Worm (Caenorhabditis elegans): ENCODE results near the gene idpb-4.

Gene idpb-4

DNA sequence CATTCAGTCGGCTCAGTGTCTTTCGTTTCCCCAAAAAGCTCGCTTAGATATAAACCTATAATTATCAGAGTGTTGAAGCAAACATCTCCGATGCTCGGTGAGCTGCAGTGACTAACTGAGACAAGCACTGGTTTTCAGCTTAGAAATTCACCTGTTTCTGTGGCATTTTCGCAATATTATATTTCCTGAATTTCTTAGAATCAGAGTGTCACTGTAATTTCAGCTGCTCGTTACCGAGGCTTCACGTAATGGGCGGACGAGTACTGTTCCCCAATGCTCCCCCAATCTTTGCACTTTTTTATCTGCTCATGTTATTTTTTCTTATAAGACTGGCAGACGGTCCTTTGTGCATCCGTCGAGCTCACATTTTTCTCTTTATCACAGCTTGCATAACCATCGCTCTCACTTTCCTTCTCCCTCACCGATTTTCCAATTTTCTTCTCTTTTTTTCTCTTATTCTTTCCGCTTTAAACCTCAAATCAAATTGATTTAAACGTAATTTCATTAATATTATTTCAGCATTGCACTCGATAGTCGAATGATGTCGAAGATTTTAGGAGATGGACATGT lies 15.3 kb downstream of the idpb-4 start, which contains the start of gene trcs-2:
trcs-2 (plus strand) TSS at position 520 of the 570 bp plus-strand sequence.
- TF ChIP-seq ama-1 (optimal IDR thresholded peaks at IDR 0.05), result no peak
- no peak for TF ChIP-seq ceh-28 (tag; optimal IDR thresholded peaks at IDR 0.05)
- no peak for TF ChIP-seq nhr-77 (tag; optimal IDR thresholded peaks at IDR 0.05)
- no peak for TF ChIP-seq fos-1 (tag; optimal IDR thresholded peaks at IDR 0.05)
- TF ChIP-seq ceh-9 (tag; optimal IDR thresholded peaks at IDR 0.05), result no peak

DNA sequence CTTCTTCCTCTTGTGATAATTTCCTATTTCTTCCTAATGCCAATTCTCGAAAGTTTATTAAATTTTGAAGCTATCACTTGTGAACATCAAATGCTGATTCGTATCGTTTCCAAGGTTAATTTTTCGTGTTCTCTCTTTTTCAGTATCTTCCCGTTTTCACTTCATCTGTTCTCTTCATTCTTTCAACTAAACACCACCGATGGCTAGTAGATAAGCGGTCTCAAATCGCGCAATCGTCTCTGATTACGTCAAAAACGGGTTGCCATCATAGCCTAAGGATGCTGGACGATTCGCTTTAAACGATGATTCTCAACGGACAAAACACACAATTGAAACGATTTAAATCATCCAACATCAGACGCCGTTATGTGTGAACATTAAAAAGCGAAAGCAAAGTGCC lies 19.8 kb downstream of the idpb-4 start:
- TF ChIP-seq nhr-25 (tag; optimal IDR thresholded peaks at IDR 0.05) (peak; percentile 93), lin-39 (tag; optimal IDR thresholded peaks at IDR 0.05) (no peak), lin-15B (tag; optimal IDR thresholded peaks at IDR 0.05) (no peak), unc-39 (tag; optimal IDR thresholded peaks at IDR 0.05) (no peak), sea-2 (GFP tag; optimal IDR thresholded peaks at IDR 0.05) (no peak), elt-1 (tag; optimal IDR thresholded peaks at IDR 0.05) (peak; percentile 98), tbx-2 (tag; optimal IDR thresholded peaks at IDR 0.05) (no peak), ZK546.5 (tag; optimal IDR thresholded peaks at IDR 0.05) (no peak), nhr-23 (tag; optimal IDR thresholded peaks at IDR 0.05) (peak; percentile 66), nhr-12 (tag; optimal IDR thresholded peaks at IDR 0.05) (no peak), elt-2 (tag; optimal IDR thresholded peaks at IDR 0.05) (no peak), nhr-11 (tag; optimal IDR thresholded peaks at IDR 0.05) (no peak), nhr-28 (tag; optimal IDR thresholded peaks at IDR 0.05) (no peak)

ce11 chrII:8716231-8716878 lies 21.0 kb downstream of the idpb-4 start, which contains the start of the genes cyn-11 and T01B7.5:
cyn-11 (minus strand) TSS chrII:8716281.
T01B7.5 (plus strand) TSS chrII:8716828.
- no peak for TF ChIP-seq ama-1 (optimal IDR thresholded peaks at IDR 0.05)
- TF ChIP-seq pha-4 (tag; optimal IDR thresholded peaks at IDR 0.05), result peak; percentile 41
- peak; percentile 29 for TF ChIP-seq nhr-23 (tag; optimal IDR thresholded peaks at IDR 0.05)
- TF ChIP-seq snpc-4 (tag; optimal IDR thresholded peaks at IDR 0.05), result peak; percentile 16
- TF ChIP-seq nfya-1 (tag; optimal IDR thresholded peaks at IDR 0.05; ENCODE audit: insufficient read depth), result peak; percentile 39
- peak; percentile 2 for TF ChIP-seq lin-15B (tag; optimal IDR thresholded peaks at IDR 0.05)
- TF ChIP-seq elt-2 (tag; optimal IDR thresholded peaks at IDR 0.05), result peak; percentile 6
- TF ChIP-seq mml-1 (tag; optimal IDR thresholded peaks at IDR 0.05), result no peak

DNA sequence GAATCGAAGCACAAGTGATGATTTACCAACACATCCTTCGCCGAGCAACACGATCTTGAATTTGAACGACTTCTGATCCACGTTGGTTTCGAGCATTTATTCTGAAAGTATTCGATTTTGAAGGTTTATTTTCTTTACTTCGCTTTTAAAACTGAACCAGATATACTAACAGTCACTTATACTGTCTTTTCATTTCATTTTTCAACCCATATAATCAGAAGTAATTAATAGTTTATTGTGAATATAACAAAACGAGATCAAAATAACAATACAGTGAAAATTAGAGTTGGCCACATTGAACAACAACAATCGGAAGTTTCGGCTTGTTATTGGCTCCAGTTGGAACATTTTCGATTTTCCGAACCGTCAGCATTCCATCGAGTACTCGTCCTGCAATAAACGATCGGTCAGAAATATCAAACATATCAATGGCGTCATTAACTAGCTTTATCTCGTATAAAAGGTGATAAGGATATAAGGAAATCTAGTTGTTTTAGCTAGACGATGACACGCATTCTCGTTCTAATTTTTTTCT lies 22.4 kb downstream of the idpb-4 start, which contains the start of the genes rab-21 and T01B7.13:
rab-21 (minus strand) TSS at position 101 of the 535 bp plus-strand sequence.
T01B7.13 (plus strand) TSS at position 485 of the 535 bp plus-strand sequence.
- TF ChIP-seq nfya-1 (tag; optimal IDR thresholded peaks at IDR 0.05; ENCODE audit: insufficient read depth), result no peak
- no peak for TF ChIP-seq ceh-16 (tag; optimal IDR thresholded peaks at IDR 0.05)

- TF ChIP-seq aly-2 (tag; optimal IDR thresholded peaks at IDR 0.05) (no peak), nfya-1 (tag; optimal IDR thresholded peaks at IDR 0.05; ENCODE audit: insufficient read depth) (no peak), nhr-43 (tag; optimal IDR thresholded peaks at IDR 0.05; ENCODE audit: poor library complexity, severe bottlenecking) (no peak), egl-27 (tag; optimal IDR thresholded peaks at IDR 0.05) (no peak), elt-3 (tag; optimal IDR thresholded peaks at IDR 0.05) (no peak), pha-4 (tag; optimal IDR thresholded peaks at IDR 0.05) (no peak), hmg-11 (tag; optimal IDR thresholded peaks at IDR 0.05) (no peak), lin-15B (tag; optimal IDR thresholded peaks at IDR 0.05) (no peak), nhr-77 (tag; optimal IDR thresholded peaks at IDR 0.05) (no peak), pqm-1 (tag; optimal IDR thresholded peaks at IDR 0.05) (no peak), nhr-12 (tag; optimal IDR thresholded peaks at IDR 0.05) (no peak), ztf-11 (tag; optimal IDR thresholded peaks at IDR 0.05) (no peak), zag-1 (tag; optimal IDR thresholded peaks at IDR 0.05) (no peak), skn-1 (tag; optimal IDR thresholded peaks at IDR 0.05) (no peak), ztf-4 (tag; optimal IDR thresholded peaks at IDR 0.05) (no peak), lin-39 (tag; optimal IDR thresholded peaks at IDR 0.05) (no peak), fkh-2 (tag; optimal IDR thresholded peaks at IDR 0.05) (no peak), unc-39 (tag; optimal IDR thresholded peaks at IDR 0.05) (no peak), nhr-67 (tag; optimal IDR thresholded peaks at IDR 0.05) (no peak), mml-1 (tag; optimal IDR thresholded peaks at IDR 0.05) (no peak)
Measured at ce11 chrII:8710317-8710716, 27.0 kb downstream of the idpb-4 start, which contains the start of gene srg-15. srg-15 (minus strand) TSS chrII:8710417.

All from whole organism, L3 larva.